Worm (Caenorhabditis elegans) whole organism, L4/young adult: ENCODE results near the gene Y57E12AL.1.
A peak's percentile ranks its signal among the peaks of the same experiment; 100 is the strongest.
"Not testable (repeated sequence)": the region's sequence is repeated elsewhere in the genome, so short reads cannot be mapped to it uniquely, and the experiment has no call there.

ENCODE experiments used
- W03F9.2 ChIP-seq: fragments of 150-350 bp; optimal IDR thresholded peaks from 2 replicates; lab custom pipeline; 2014; ENCODE audit warnings: missing biosample characterization, missing genetic modification characterization
- dao-5 ChIP-seq: sonication (generic microtip); optimal IDR thresholded peaks from 2 replicates; lab custom pipeline; 2016; ENCODE audit warnings: missing genotype, missing genetic modification characterization, moderate library complexity, missing compliant biosample characterization
- him-1 ChIP-seq: sonication (generic microtip); optimal IDR thresholded peaks from 2 replicates; lab custom pipeline; 2016; ENCODE audit warnings: missing genotype, missing genetic modification reagents, missing genetic modification characterization, missing compliant biosample characterization

The Y57E12AL.1 gene

DNA sequence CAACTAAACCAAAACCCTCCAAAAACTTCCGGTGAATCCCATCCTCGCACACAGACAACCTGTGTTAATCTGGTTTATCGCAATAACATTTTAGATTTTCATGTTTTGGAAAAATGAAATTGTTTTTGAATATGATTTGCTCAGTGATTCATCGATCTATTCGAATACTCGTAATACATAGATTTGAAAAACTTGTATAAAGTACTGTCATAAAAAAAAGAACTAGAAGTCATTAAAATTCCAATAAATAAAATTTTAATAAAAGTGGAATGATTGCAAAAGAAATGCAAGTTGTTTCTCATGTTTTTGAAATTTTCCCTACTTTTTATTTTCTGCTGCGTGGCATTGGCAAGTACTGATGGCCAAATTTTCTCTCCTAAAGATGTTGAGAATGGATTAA lies 5.7 kb upstream of the Y57E12AL.1 start, which contains the start of gene spig-8:
Gene spig-8, plus strand, starts transcription at position 301 of the 400 bp plus-strand sequence.
- TF ChIP-seq dao-5 (tag; lab: Kevin White, UChicago) (no peak), W03F9.2 (tag; lab: Kevin White, UChicago) (no peak), him-1 (no peak)

DNA sequence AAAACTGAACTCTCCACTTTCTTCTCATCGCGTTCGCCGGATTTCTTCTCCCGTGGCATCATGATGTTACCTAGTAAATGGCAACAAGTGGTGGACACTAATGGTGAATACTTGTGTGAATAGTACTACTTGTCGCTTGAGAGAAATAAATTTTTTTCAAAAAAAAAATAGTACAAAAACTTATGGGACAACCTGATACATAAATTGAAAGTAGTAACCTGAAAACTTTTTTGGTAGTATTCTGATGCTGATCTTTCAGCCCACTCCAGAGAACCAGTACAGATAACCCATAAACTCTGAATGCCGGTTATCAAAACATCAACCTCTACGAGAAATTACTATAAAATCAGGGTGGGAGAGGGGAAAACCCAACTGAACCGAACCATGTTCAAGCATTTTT lies 2.5 kb upstream of the Y57E12AL.1 start, which contains the start of gene Y57E12AL.2:
Gene Y57E12AL.2, plus strand, starts transcription at position 301 of the 400 bp plus-strand sequence.
- not testable (repeated sequence) for TF ChIP-seq W03F9.2 (tag; lab: Kevin White, UChicago); dao-5 (tag; lab: Kevin White, UChicago); him-1

DNA sequence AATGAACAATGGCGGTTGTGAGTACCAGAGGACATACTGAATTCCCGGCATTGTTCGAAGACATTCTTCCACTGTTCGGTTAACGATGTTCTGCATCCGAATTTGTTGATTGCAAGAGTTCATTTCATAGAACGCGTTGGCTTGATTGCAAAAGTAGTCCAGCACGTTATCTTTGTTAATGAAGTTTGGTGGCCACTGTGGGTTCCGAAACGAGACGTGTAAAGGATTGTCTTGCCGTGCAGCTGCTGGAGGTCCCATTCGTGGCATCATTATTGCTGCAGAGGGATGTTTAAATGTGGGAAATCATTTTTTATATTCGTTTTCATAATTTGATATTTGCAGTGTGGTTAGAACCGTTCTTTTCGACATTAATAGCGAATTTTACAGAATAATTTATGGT lies 980 bp upstream of the Y57E12AL.1 start, which contains the start of gene mdt-6:
Gene mdt-6, minus strand, starts transcription at position 275 of the 400 bp plus-strand sequence.
- TF ChIP-seq dao-5 (tag; lab: Kevin White, UChicago): no peak
- TF ChIP-seq him-1: no peak
- no peak for TF ChIP-seq W03F9.2 (tag; lab: Kevin White, UChicago)

DNA sequence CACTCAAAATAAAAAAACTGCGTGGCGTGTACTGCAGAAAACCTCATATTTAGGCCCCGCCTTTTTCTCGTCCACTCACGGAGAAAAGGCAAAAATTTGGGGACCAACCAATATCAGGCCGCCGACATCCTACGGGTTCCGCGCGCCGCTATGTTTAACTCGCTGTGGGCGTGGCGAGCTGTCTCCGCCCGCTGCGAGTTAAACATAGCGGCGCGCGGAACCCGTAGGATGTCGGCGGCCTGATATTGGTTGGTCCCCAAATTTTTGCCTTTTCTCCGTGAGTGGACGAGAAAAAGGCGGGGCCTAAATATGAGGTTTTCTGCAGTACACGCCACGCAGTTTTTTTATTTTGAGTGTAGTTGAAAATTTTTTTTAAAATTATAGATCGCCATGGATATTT lies 2.5 kb downstream of the Y57E12AL.1 start, which contains the start of gene tmem-258:
Gene tmem-258, plus strand, starts transcription at position 385 of the 400 bp plus-strand sequence.
- not testable (repeated sequence) for TF ChIP-seq him-1; W03F9.2 (tag; lab: Kevin White, UChicago); dao-5 (tag; lab: Kevin White, UChicago)

DNA sequence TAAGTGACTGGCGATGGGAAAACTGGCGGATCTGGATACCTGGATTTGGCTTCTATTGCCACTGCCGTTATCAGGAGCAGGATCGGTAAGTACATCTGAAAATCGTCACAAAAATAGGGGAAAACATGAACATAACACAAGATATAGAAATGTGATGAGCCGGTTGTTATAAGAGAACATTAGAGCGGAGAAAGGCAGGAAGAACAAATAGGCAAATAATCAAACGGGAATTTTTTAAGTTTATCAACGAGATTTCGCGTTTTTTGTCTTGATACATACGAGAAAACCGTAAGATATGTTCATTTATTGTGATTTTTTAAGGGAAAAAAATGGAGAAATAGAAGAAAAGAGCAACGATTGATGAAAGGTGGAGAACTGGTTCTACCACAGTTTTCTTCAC lies 4.9 kb downstream of the Y57E12AL.1 start, which contains the start of gene Y57E12AR.1:
Gene Y57E12AR.1, minus strand, starts transcription at position 101 of the 400 bp plus-strand sequence.
- no peak for TF ChIP-seq dao-5 (tag; lab: Kevin White, UChicago)
- no peak for TF ChIP-seq W03F9.2 (tag; lab: Kevin White, UChicago)
- TF ChIP-seq him-1: no peak

DNA sequence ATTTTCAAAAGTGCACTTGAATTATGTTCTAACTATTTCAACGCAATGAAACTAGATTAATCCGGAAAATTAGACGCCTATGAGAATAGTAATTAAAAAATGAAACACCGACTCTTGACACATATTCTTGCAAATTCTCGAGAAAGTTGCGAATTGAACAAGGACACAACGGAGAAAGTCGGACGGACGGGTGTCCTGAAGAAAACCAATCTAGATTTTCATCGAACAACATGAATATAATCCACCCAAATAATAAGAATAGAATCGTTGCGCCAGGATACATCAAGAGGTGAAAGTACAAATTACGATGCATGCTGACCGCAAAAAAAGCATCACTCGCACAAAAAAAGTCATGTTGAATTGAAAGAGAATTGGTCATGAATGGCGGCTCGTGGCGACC lies 8.5 kb downstream of the Y57E12AL.1 start:
- TF ChIP-seq him-1 (no peak), dao-5 (tag; lab: Kevin White, UChicago) (no peak), W03F9.2 (tag; lab: Kevin White, UChicago) (no peak)

DNA sequence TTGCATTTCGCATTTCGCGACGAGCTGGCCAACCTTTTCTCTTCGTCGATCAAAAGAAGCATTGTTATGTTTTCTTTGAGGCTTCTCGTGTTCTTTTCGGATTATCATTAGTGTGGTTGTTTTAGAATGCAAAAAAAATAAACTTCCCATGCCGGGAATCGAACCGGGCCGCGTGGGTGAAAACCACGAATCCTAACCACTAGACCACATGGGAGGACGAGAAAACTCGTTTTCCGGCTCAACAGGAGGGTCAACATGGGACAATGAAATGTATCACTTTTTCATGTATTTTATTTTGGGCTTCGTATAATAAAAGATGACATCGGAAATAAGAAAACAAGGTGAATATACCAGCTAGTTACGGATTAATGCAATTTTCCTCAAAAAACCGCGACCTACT lies 9.3 kb downstream of the Y57E12AL.1 start:
- TF ChIP-seq dao-5 (tag; lab: Kevin White, UChicago) (no peak), him-1 (no peak)

DNA sequence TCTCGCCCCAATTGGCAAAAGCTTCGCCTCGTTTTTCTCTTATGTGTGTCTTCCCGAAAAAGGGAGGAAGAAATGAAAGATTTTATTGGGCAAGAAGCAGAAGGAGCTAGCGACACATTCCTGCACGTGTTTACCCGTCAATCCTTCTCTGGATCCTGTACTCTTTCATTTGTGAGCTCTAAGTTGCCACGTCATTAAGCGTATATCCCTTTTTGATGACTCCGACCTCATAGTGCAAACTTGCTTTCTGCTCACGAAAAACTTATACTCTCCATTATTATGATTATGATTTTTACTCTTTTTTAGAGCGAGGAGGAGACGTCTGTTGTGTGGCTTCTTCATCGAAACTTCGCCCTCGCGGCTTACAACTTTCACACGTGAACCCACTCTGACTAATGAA lies 12.0 kb downstream of the Y57E12AL.1 start, which contains the start of gene F27B10.1:
Gene F27B10.1, plus strand, starts transcription at position 301 of the 400 bp plus-strand sequence.
- TF ChIP-seq him-1: no peak
- TF ChIP-seq dao-5 (tag; lab: Kevin White, UChicago): no peak
- TF ChIP-seq W03F9.2 (tag; lab: Kevin White, UChicago): no peak

DNA sequence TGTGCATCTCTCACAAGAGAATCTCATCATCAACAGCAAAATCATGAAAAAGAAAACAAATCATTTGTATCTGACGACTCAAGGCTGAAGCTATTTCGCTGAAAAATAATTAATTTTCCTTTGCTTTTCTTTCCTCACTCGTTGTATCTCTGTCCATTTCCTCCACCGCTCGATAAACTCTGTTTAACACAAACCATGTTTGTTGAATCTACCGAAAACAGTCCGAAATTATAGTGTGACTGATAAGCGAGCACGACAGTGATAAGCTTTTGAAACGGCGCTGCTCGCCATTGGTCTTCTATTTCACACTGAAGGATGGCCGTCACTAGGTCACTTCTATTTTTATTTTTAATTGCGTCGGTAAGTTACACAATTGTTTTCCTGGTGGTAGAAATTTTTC lies 15.3 kb downstream of the Y57E12AL.1 start, which contains the start of gene npa-1:
Gene npa-1, plus strand, starts transcription at position 142 of the 400 bp plus-strand sequence.
- TF ChIP-seq dao-5 (tag; lab: Kevin White, UChicago) (no peak), him-1 (no peak), W03F9.2 (tag; lab: Kevin White, UChicago) (no peak)

DNA sequence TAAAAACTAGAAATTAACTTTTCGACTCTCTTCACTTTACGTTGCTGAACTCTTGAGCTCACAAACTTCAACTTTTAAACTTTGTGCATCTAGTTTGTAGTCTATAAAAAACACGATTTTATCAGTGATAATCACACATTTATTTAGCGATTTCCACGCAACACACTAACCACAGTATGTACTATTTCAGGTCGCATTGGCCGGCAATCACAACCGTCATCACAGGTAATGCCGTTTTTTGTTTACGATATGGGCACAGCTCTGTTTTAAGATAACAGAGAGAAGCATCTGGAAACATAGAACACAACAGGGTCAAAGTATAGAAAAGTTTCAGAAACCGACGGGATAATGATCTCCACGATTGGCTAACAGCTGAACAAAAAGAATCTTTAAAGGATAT lies 15.8 kb downstream of the Y57E12AL.1 start:
- no peak for TF ChIP-seq him-1
- TF ChIP-seq W03F9.2 (tag; lab: Kevin White, UChicago): no peak
- TF ChIP-seq dao-5 (tag; lab: Kevin White, UChicago): no peak

DNA sequence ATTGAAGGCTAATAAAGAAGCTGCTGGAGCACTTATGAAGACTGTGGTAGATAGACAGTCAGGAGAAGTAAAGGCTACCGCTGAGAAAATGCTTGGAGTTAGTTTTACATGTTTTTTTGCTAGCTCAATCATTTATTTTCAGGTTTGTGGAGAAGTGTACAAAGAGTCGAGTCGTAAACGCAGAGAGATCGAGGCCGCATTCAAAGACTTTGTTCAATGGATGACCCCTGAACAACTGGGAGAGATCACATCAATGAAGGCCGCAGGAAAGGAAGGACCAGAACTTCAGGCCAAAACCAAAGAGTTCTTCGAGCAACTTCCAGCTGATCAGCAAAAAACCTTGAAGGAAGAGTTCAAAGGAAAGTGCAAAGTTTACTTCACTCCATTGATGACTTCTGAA lies 18.4 kb downstream of the Y57E12AL.1 start:
- no peak for TF ChIP-seq him-1
- no peak for TF ChIP-seq dao-5 (tag; lab: Kevin White, UChicago)
- no peak for TF ChIP-seq W03F9.2 (tag; lab: Kevin White, UChicago)

DNA sequence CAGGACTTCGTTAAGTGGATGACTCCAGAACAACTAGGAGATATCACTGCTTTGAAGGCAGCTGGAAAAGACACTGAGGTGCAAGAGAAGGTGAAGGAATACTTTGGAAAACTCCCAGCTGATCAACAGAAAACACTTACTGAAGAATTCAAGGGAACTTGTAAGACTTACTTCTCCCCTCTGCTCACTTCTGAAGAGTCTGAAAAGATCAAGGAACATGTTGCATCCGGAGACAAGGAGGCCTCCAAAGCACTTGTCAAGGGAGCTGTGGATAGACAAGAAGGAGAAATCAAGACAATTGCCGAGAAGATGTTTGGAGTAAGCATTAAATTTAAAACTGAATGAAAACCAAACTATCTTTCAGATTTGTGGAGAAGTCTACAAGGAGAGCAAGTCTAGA lies 19.1 kb downstream of the Y57E12AL.1 start:
- TF ChIP-seq dao-5 (tag; lab: Kevin White, UChicago) (no peak), W03F9.2 (tag; lab: Kevin White, UChicago) (no peak), him-1 (no peak)

DNA sequence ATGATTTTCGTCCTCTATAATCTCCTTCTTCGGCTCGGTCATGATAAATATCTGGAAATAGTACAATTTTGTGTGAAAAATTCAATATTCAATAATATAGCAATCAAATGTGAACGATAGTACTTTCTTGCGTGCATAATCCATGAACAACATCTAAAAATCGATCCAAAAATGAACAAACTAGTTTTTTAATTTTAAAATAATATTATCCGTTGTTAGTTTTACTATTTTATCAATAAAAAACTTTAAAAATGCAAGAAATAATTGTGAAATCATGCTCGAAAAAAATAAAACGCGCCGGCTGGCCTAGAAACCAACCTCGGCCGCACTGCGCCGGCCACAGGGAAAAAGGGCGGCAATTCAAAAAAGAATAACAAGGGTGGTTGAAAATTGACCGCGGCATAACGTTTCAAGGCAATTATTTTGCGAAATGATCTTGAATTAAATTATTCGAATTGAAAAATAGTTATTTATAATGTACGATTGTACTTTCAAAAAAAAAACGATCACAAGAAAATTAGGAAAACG lies 24.3 kb downstream of the Y57E12AL.1 start, which contains the start of gene mys-1:
Gene mys-1, minus strand, starts transcription at position 51 of the 528 bp plus-strand sequence.
- peak; percentile 55 for TF ChIP-seq W03F9.2 (tag; lab: Kevin White, UChicago)
- TF ChIP-seq dao-5 (tag; lab: Kevin White, UChicago): no peak
- TF ChIP-seq him-1: peak; percentile 0

DNA sequence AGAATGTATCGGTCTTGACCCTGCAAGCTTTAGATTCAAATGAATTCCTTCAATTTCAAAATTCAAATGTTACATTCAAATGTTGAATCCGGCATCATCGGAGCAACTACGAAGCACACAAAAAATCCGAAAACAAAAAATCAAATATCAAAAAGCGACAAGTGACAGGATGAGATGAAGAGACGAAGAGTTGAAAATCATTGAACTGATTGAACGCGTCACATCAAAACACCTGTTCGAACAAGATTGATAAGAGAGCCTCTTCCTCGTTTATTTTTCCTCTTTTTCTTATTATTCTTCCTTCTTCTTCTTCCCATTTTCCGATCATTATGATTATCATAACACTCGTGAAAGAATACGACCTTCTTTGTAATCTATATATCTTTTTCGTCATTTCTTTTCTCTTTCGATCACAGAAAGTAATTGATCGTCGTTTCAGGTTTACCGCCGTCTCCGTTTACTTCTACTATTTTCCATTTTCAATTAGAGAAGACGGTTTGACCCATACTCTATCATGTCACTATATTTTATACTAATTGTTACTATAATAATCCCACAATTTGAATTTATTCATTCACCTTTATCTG lies 25.3 kb downstream of the Y57E12AL.1 start, which contains the start of gene VC5.2:
Gene VC5.2, plus strand, starts transcription at position 439 of the 587 bp plus-strand sequence.
- TF ChIP-seq him-1: no peak
